Worm (Caenorhabditis elegans) whole organism, L1 larva: ENCODE data around the gene Y113G7B.12.
A peak's percentile ranks its signal among the peaks of the same experiment; 100 is the strongest.

Experiments used
- C04F5.9 ChIP-seq: sonication (generic microtip); optimal IDR thresholded peaks from 2 replicates; lab custom pipeline; 2016; ENCODE audit warnings: missing genetic modification characterization, missing compliant biosample characterization
- C34B4.2 ChIP-seq: sonication (generic microtip); optimal IDR thresholded peaks from 2 replicates; lab custom pipeline; 2017; ENCODE audit warnings: mild to moderate bottlenecking, missing genetic modification characterization, missing compliant biosample characterization
- Y116A8C.19 ChIP-seq: sonication (generic microtip); optimal IDR thresholded peaks from 2 replicates; lab custom pipeline; 2016; ENCODE audit warnings: missing compliant biosample characterization, missing genetic modification characterization, borderline replicate concordance
- ceh-8 ChIP-seq: fragments of 200-800 bp; sonication (Bioruptor generic); optimal IDR thresholded peaks from 2 replicates; lab custom pipeline; 2018; ENCODE audit warnings: mild to moderate bottlenecking, missing genetic modification characterization, moderate library complexity, missing compliant biosample characterization
- ceh-82 ChIP-seq, 3 experiments: fragments of 150-350 bp in 1 of 3; sonication (generic microtip) in 2 of 3; optimal IDR thresholded peaks; 2 replicates each; lab custom pipeline; 2014 to 2017; ENCODE audit warnings: missing biosample characterization in 3 of 3, missing genetic modification characterization in 3 of 3
- dpl-1 ChIP-seq, 3 experiments: fragments of 150-350 bp in 2 of 3; sonication (generic microtip) in 1 of 3; optimal IDR thresholded peaks; 2 replicates each; lab custom pipeline; 2014 to 2017; ENCODE audit warnings: missing biosample characterization in 3 of 3, missing genetic modification characterization in 3 of 3, missing genetic modification reagents in 3 of 3
- efl-1 ChIP-seq, 4 experiments: fragments of 150-350 bp; optimal IDR thresholded peaks in 3 of 4; peaks in 1 of 4; 1 replicate in 1 of 4; 2 replicates in 3 of 4; lab custom pipeline; 2014; ENCODE audit warnings: missing biosample characterization in 2 of 4, missing genetic modification characterization in 2 of 4, missing genetic modification reagents in 2 of 4
- elt-2 ChIP-seq: sonication (generic microtip); optimal IDR thresholded peaks from 2 replicates; lab custom pipeline; 2016; ENCODE audit warnings: missing genetic modification characterization, mild to moderate bottlenecking, inconsistent platforms, missing compliant biosample characterization, missing genetic modification reagents
- ets-5 ChIP-seq: fragments of 200-800 bp; sonication (Bioruptor generic); IDR thresholded peaks from 2 replicates; pipeline ENCODE4 v1.3.6; 2022; ENCODE audit warnings: missing genetic modification characterization, missing compliant biosample characterization
- fkh-8 ChIP-seq: sonication (generic microtip); optimal IDR thresholded peaks from 2 replicates; lab custom pipeline; 2016; ENCODE audit warnings: mild to moderate bottlenecking, missing genetic modification characterization, missing compliant biosample characterization
- fos-1 ChIP-seq: fragments of 150-350 bp; optimal IDR thresholded peaks from 2 replicates; lab custom pipeline; 2014; ENCODE audit warnings: missing biosample characterization, missing genetic modification characterization
- hlh-4 ChIP-seq: sonication (generic microtip); optimal IDR thresholded peaks from 2 replicates; lab custom pipeline; 2016; ENCODE audit warnings: mild to moderate bottlenecking, missing genetic modification characterization, missing compliant biosample characterization
- isw-1 ChIP-seq: fragments of 200-800 bp; sonication (Bioruptor generic); IDR thresholded peaks from 2 replicates; pipeline ENCODE4 v1.3.6; 2022; ENCODE audit warnings: missing genetic modification characterization, missing compliant biosample characterization
- lin-15B ChIP-seq: fragments of 150-350 bp; sonication (generic microtip); optimal IDR thresholded peaks from 3 replicates; lab custom pipeline; 2014; ENCODE audit warnings: missing biosample characterization, missing genetic modification characterization
- lin-35 ChIP-seq, 2 experiments: fragments of 150-350 bp; optimal IDR thresholded peaks; 2 replicates each; lab custom pipeline; 2014; ENCODE audit warnings: missing biosample characterization in 2 of 2, missing genetic modification characterization in 2 of 2, missing genetic modification reagents in 2 of 2
- mab-9 ChIP-seq: fragments of 200-800 bp; sonication (Bioruptor generic); IDR thresholded peaks from 2 replicates; pipeline ENCODE4 v1.3.6; 2022; ENCODE audit warnings: missing genetic modification reagents, missing genetic modification characterization, missing compliant biosample characterization
- mef-2 ChIP-seq: fragments of 150-350 bp; optimal IDR thresholded peaks from 2 replicates; lab custom pipeline; 2014; ENCODE audit warnings: missing biosample characterization, missing genetic modification characterization
- nhr-11 ChIP-seq: fragments of 150-350 bp; optimal IDR thresholded peaks from 2 replicates; lab custom pipeline; 2014; ENCODE audit warnings: missing biosample characterization, missing genetic modification characterization
- nhr-28 ChIP-seq: fragments of 150-350 bp; optimal IDR thresholded peaks from 2 replicates; lab custom pipeline; 2014; ENCODE audit warnings: missing biosample characterization, missing genetic modification characterization
- nhr-47 ChIP-seq: sonication (generic microtip); optimal IDR thresholded peaks from 2 replicates; lab custom pipeline; 2016; ENCODE audit warnings: mild to moderate bottlenecking, missing genetic modification characterization, moderate library complexity, missing compliant biosample characterization
- nhr-71 ChIP-seq: sonication (generic microtip); optimal IDR thresholded peaks from 2 replicates; lab custom pipeline; 2016; ENCODE audit warnings: mild to moderate bottlenecking, missing genetic modification characterization, moderate library complexity, missing compliant biosample characterization
- nhr-77 ChIP-seq: fragments of 150-350 bp; optimal IDR thresholded peaks from 2 replicates; lab custom pipeline; 2014; ENCODE audit warnings: missing biosample characterization, missing genetic modification characterization
- nhr-84 ChIP-seq: sonication (generic microtip); optimal IDR thresholded peaks from 2 replicates; lab custom pipeline; 2017; ENCODE audit warnings: missing biosample characterization, missing genetic modification characterization
- nhr-90 ChIP-seq: sonication (generic microtip); optimal IDR thresholded peaks from 2 replicates; lab custom pipeline; 2016; ENCODE audit warnings: mild to moderate bottlenecking, missing genetic modification characterization, missing compliant biosample characterization; ENCODE audit not compliant: poor library complexity
- pag-3 ChIP-seq: sonication (generic microtip); optimal IDR thresholded peaks from 2 replicates; lab custom pipeline; 2017; ENCODE audit warnings: missing genetic modification characterization, mild to moderate bottlenecking, missing compliant biosample characterization, antibody characterized with exemption, borderline replicate concordance; ENCODE audit not compliant: insufficient read depth
- rnt-1 ChIP-seq: sonication (generic microtip); optimal IDR thresholded peaks from 2 replicates; lab custom pipeline; 2016; ENCODE audit warnings: mild to moderate bottlenecking, missing genetic modification characterization, moderate library complexity, missing compliant biosample characterization
- sox-4 ChIP-seq: sonication (generic microtip); optimal IDR thresholded peaks from 2 replicates; lab custom pipeline; 2016; ENCODE audit warnings: missing genetic modification characterization, missing compliant biosample characterization
- sup-37 ChIP-seq: fragments of 200-800 bp; sonication (Bioruptor generic); optimal IDR thresholded peaks from 2 replicates; lab custom pipeline; 2018; ENCODE audit warnings: mild to moderate bottlenecking, missing genetic modification characterization, missing compliant biosample characterization
- swsn-7 ChIP-seq: sonication (generic microtip); optimal IDR thresholded peaks from 2 replicates; lab custom pipeline; 2016; ENCODE audit warnings: missing genetic modification characterization, missing compliant biosample characterization
- tbx-2 ChIP-seq: sonication (generic microtip); optimal IDR thresholded peaks from 2 replicates; lab custom pipeline; 2016; ENCODE audit warnings: missing genetic modification characterization, missing compliant biosample characterization
- xbp-1 ChIP-seq: sonication (generic microtip); optimal IDR thresholded peaks from 2 replicates; lab custom pipeline; 2016; ENCODE audit warnings: missing genetic modification characterization, missing compliant biosample characterization
- zag-1 ChIP-seq: fragments of 150-350 bp; optimal IDR thresholded peaks from 2 replicates; lab custom pipeline; 2014; ENCODE audit warnings: missing biosample characterization, missing genetic modification characterization
- zip-4 ChIP-seq: fragments of 200-800 bp; sonication (Bioruptor generic); optimal IDR thresholded peaks from 2 replicates; lab custom pipeline; 2018; ENCODE audit warnings: mild to moderate bottlenecking, missing genetic modification characterization, moderate library complexity, missing compliant biosample characterization
- ztf-11 ChIP-seq, 2 experiments: sonication (generic microtip); optimal IDR thresholded peaks; 2 replicates each; lab custom pipeline; 2016 to 2017; ENCODE audit warnings: missing genetic modification characterization in 2 of 2, missing biosample characterization in 1 of 2, missing compliant biosample characterization in 1 of 2
- ztf-4 ChIP-seq: fragments of 150-350 bp; optimal IDR thresholded peaks from 2 replicates; lab custom pipeline; 2014; ENCODE audit warnings: missing biosample characterization, missing genetic modification characterization

Y113G7B.12 gene

DNA sequence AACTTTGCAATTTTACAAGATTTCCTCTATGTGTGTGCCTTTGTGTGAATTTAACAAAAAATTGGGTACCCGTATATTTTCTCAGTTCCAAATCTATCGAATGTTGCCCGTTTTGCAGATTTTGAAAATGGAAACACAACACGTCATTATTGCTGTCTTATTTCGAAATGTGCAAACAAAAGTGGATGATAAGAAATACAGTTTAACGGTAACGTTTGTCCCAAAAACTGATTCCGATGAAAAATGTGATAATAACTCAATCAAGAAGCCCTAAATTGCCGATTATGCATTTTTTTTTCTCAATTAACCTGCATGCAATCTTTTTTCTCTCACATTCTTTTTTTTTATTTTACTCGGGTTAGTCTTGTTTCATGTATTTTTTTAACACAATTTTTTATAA lies 12.8 kb upstream of the Y113G7B.12 start:
- TF ChIP-seq mab-9 (GFP tag; lab: Robert Waterston, UW) (no peak), dpl-1 (GFP tag; optimal IDR thresholded peaks at IDR 0.05; lab: Kevin White, UChicago) (no peak), sox-4 (no peak), rnt-1 (tag; lab: Kevin White, UChicago) (no peak), ets-5 (no peak), C04F5.9 (tag; lab: Kevin White, UChicago) (no peak), lin-35 (GFP tag; optimal IDR thresholded peaks at IDR 0.05; lab: Kevin White, UChicago) (peak in 1 of 2 experiments; percentile 3), efl-1 (optimal IDR thresholded peaks at IDR 0.05; lab: Kevin White, UChicago) (no peak), efl-1 (GFP tag; optimal IDR thresholded peaks at IDR 0.05 in 1 of 2; lab: Kevin White, UChicago) (peak in 1 of 2 experiments; percentile 6), elt-2 (peak; percentile 35), tbx-2 (no peak)

DNA sequence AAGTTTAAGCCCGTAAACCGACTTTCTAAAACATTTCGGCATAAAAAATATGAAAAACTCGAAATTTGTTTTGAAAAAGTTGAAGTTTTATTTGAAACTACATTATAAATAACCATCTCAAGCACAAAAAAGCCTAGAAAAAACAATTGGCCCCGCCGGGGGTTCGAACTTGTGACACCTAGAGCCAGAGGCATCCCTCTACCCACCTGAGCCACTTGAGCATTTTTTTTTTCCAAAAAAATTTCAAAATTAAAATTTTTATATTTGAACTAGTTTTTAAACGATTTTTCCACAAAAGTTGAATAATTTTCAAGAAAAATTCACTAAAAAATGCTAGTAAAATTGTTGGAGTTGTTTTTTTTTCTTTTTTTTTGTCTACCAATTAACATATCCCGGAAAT lies 11.2 kb upstream of the Y113G7B.12 start:
- TF ChIP-seq zag-1 (tag; lab: Kevin White, UChicago) (no peak), sup-37 (GFP tag; lab: Kevin White, UChicago) (no peak), fkh-8 (tag; lab: Kevin White, UChicago) (no peak), mef-2 (tag; lab: Kevin White, UChicago) (no peak), nhr-77 (tag; lab: Kevin White, UChicago) (no peak), ceh-8 (GFP tag; lab: Kevin White, UChicago) (no peak), nhr-28 (tag; lab: Kevin White, UChicago) (no peak)

DNA sequence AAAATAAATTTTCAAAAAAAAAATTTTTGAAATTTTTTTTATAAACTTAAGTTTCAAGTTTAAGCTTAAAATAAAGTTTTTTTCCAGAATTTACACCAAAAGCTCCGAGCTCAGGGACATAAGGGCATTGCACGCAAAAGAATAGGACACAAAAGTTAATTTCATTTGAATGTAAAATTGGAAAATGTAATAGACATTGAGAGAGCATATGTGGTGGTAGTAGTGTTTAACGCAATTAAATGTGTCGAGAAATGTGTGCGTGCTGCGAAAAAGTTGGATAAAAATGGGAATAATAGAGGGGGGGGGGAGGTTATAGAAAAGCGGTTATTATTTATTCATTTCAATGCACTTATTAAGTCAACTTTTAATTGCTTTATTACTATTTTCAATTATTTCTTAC lies 8.1 kb upstream of the Y113G7B.12 start:
- TF ChIP-seq efl-1 (optimal IDR thresholded peaks at IDR 0.05; lab: Kevin White, UChicago) (no peak), efl-1 (GFP tag; optimal IDR thresholded peaks at IDR 0.05 in 1 of 2; lab: Kevin White, UChicago) (peak in 1 of 2 experiments; percentile 30), pag-3 (no peak), lin-15B (tag; lab: Kevin White, UChicago) (no peak)
- TF ChIP-seq, all 84 proteins: peak for 1

DNA sequence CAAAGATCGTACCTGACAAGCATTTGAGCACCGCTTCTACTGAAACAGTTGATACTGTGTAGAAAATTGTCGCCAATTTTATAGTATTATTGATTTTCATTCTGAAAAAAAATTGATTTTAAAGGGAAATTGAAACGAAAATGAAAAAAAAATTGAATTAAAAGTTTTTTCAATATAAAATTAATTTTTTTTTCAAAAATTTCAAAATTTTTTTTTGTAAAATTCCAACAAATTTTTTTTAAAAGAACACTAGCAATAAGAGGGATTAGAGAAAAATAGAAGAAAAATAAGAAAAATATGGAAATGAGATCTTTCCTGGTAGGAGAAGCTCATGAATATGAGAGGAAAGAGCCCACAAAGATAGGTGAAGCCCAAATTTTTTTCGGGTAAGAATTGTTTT lies 2.7 kb upstream of the Y113G7B.12 start, which contains the start of gene Y113G7B.11:
TSS of gene Y113G7B.11 (minus strand) at position 101 of the 400 bp plus-strand sequence.
- no peak for TF ChIP-seq ceh-82 (tag; optimal IDR thresholded peaks at IDR 0.05; lab: Kevin White, UChicago)
- TF ChIP-seq Y116A8C.19 (tag; lab: Kevin White, UChicago), result no peak
- no peak for TF ChIP-seq C04F5.9 (tag; lab: Kevin White, UChicago)
- TF ChIP-seq ztf-4 (tag; lab: Kevin White, UChicago), result no peak
- TF ChIP-seq hlh-4 (tag; lab: Kevin White, UChicago), result no peak
- TF ChIP-seq xbp-1 (tag; lab: Kevin White, UChicago), result no peak
- no peak for TF ChIP-seq swsn-7 (tag; lab: Kevin White, UChicago)
- no peak for TF ChIP-seq rnt-1 (tag; lab: Kevin White, UChicago)
- no peak for TF ChIP-seq nhr-90
- TF ChIP-seq mab-9 (GFP tag; lab: Robert Waterston, UW), result no peak
- no peak for TF ChIP-seq nhr-11 (tag; lab: Kevin White, UChicago)
- TF ChIP-seq C34B4.2 (tag; lab: Kevin White, UChicago), result no peak
- TF ChIP-seq nhr-71, result no peak
- no peak for TF ChIP-seq nhr-84 (tag; lab: Kevin White, UChicago)
- no peak for TF ChIP-seq isw-1 (GFP tag; lab: Robert Waterston, UW)
- TF ChIP-seq zip-4 (GFP tag; lab: Kevin White, UChicago), result no peak
- no peak for TF ChIP-seq fos-1 (tag; lab: Kevin White, UChicago)
- no peak for TF ChIP-seq ztf-11 (tag; optimal IDR thresholded peaks at IDR 0.05; lab: Kevin White, UChicago)
- TF ChIP-seq nhr-47 (tag; lab: Kevin White, UChicago), result no peak
- TF ChIP-seq, all 84 proteins: peak for 0
